Worm (Caenorhabditis elegans) whole organism, L4 larva: ENCODE measurements around the gene mpz-1.

Source experiments
- nhr-41 ChIP-seq: fragments of 200-800 bp; sonication (Bioruptor generic); IDR thresholded peaks from 2 replicates; pipeline ENCODE4 v1.3.6; 2022; ENCODE audit warnings: missing genetic modification reagents, missing genetic modification characterization, missing compliant biosample characterization
- zag-1 ChIP-seq: fragments of 150-350 bp; optimal IDR thresholded peaks from 2 replicates; lab custom pipeline; 2014; ENCODE audit warnings: missing biosample characterization, missing genetic modification characterization

- TF ChIP-seq zag-1 (tag; lab: Kevin White, UChicago): no peak
- TF ChIP-seq nhr-41 (GFP tag; lab: Robert Waterston, UW): no peak
Measured at ce11 chrII:10766773-10767172, 11.2 kb downstream of the mpz-1 start.
